Fruit fly (Drosophila melanogaster): ENCODE results near the gene GIIIspla2.
A peak's percentile ranks its signal among the peaks of the same experiment; 100 is the strongest.

Gene GIIIspla2

dm6 chrX:8159754-8160153 lies 2.3 kb downstream of the GIIIspla2 start, which contains the start of gene CG15337:
Gene CG15337, plus strand, starts transcription at chrX:8160054.
- TF ChIP-seq CG7045 (GFP tag; optimal IDR thresholded peaks at IDR 0.05) = no peak
- TF ChIP-seq CG11617 (GFP tag; optimal IDR thresholded peaks at IDR 0.05) = no peak
- TF ChIP-seq Crg-1 (GFP tag; optimal IDR thresholded peaks at IDR 0.05) = no peak
- no peak for TF ChIP-seq ovo (GFP tag; optimal IDR thresholded peaks at IDR 0.05)
- TF ChIP-seq Hr96 (GFP tag; optimal IDR thresholded peaks at IDR 0.05) = no peak
- TF ChIP-seq Clk (GFP tag; optimal IDR thresholded peaks at IDR 0.05) = no peak
- TF ChIP-seq CG33017 (tag; optimal IDR thresholded peaks at IDR 0.05) = no peak
- TF ChIP-seq CG7101 (tag; optimal IDR thresholded peaks at IDR 0.05) = no peak
- TF ChIP-seq kay (GFP tag; ENCODE audit: borderline replicate concordance) = no peak
- no peak for TF ChIP-seq cnc (optimal IDR thresholded peaks at IDR 0.05)
- no peak for TF ChIP-seq tj (GFP tag; optimal IDR thresholded peaks at IDR 0.05)
- TF ChIP-seq CG1620 (GFP tag; optimal IDR thresholded peaks at IDR 0.05) = no peak
- TF ChIP-seq bab1 (GFP tag; optimal IDR thresholded peaks at IDR 0.05) = no peak
- no peak for TF ChIP-seq toe (GFP tag; optimal IDR thresholded peaks at IDR 0.05)
- no peak for TF ChIP-seq cic (GFP tag; optimal IDR thresholded peaks at IDR 0.05)

- TF ChIP-seq tj (GFP tag; optimal IDR thresholded peaks at IDR 0.05) (no peak), Hr96 (GFP tag; optimal IDR thresholded peaks at IDR 0.05) (no peak), bab1 (GFP tag; optimal IDR thresholded peaks at IDR 0.05) (no peak), cic (GFP tag; optimal IDR thresholded peaks at IDR 0.05) (no peak), cnc (optimal IDR thresholded peaks at IDR 0.05) (no peak), CG11617 (GFP tag; optimal IDR thresholded peaks at IDR 0.05) (no peak), Mnt (GFP tag; optimal IDR thresholded peaks at IDR 0.05) (no peak), toe (GFP tag; optimal IDR thresholded peaks at IDR 0.05) (no peak), CG5204 (GFP tag; optimal IDR thresholded peaks at IDR 0.05) (no peak), CG7101 (tag; optimal IDR thresholded peaks at IDR 0.05) (no peak), pad (GFP tag; optimal IDR thresholded peaks at IDR 0.05) (no peak), CG33017 (tag; optimal IDR thresholded peaks at IDR 0.05) (no peak)
These were observed 5.3 kb downstream of the GIIIspla2 start, which contains the start of gene CG10761 for dm6 chrX:8162692-8163091. Gene CG10761, minus strand, starts transcription at chrX:8162792.

- TF ChIP-seq Mnt (GFP tag; optimal IDR thresholded peaks at IDR 0.05) = no peak
- TF ChIP-seq CG7101 (tag; optimal IDR thresholded peaks at IDR 0.05) = no peak
- no peak for TF ChIP-seq Crg-1 (GFP tag; optimal IDR thresholded peaks at IDR 0.05)
- TF ChIP-seq ovo (GFP tag; optimal IDR thresholded peaks at IDR 0.05) = no peak
- TF ChIP-seq CG11617 (GFP tag; optimal IDR thresholded peaks at IDR 0.05) = no peak
- TF ChIP-seq cic (GFP tag; optimal IDR thresholded peaks at IDR 0.05) = no peak
- no peak for TF ChIP-seq kay (GFP tag; ENCODE audit: borderline replicate concordance)
- no peak for TF ChIP-seq CG33017 (tag; optimal IDR thresholded peaks at IDR 0.05)
These were observed 6.0 kb downstream of the GIIIspla2 start for dm6 chrX:8163452-8163851.

- TF ChIP-seq CG1620 (GFP tag; optimal IDR thresholded peaks at IDR 0.05) (no peak), pad (GFP tag; optimal IDR thresholded peaks at IDR 0.05) (no peak), Crg-1 (GFP tag; optimal IDR thresholded peaks at IDR 0.05) (no peak), Clk (GFP tag; optimal IDR thresholded peaks at IDR 0.05) (no peak), CG7045 (GFP tag; optimal IDR thresholded peaks at IDR 0.05) (no peak), CG5204 (GFP tag; optimal IDR thresholded peaks at IDR 0.05) (no peak), Hr96 (GFP tag; optimal IDR thresholded peaks at IDR 0.05) (no peak), CG33017 (tag; optimal IDR thresholded peaks at IDR 0.05) (no peak)
These were observed 8.2 kb downstream of the GIIIspla2 start, which contains the start of gene Or7a for dm6 chrX:8165608-8166007. Gene Or7a, minus strand, starts transcription at chrX:8165708.

- TF ChIP-seq cnc (optimal IDR thresholded peaks at IDR 0.05) (no peak), ovo (GFP tag; optimal IDR thresholded peaks at IDR 0.05) (no peak)
These were observed 12.7 kb downstream of the GIIIspla2 start, which contains the start of gene CG2278 for dm6 chrX:8170166-8170565. Gene CG2278, minus strand, starts transcription at chrX:8170266.

dm6 chrX:8176291-8177029 lies 19.0 kb downstream of the GIIIspla2 start:
- no peak for TF ChIP-seq kay (GFP tag; ENCODE audit: borderline replicate concordance)
- TF ChIP-seq bab1 (GFP tag; optimal IDR thresholded peaks at IDR 0.05) = no peak
- no peak for TF ChIP-seq Clk (GFP tag; optimal IDR thresholded peaks at IDR 0.05)
- no peak for TF ChIP-seq ovo (GFP tag; optimal IDR thresholded peaks at IDR 0.05)
- no peak for TF ChIP-seq CG12768 (GFP tag; optimal IDR thresholded peaks at IDR 0.05)
- TF ChIP-seq pad (GFP tag; optimal IDR thresholded peaks at IDR 0.05) = no peak
- no peak for TF ChIP-seq CG7045 (GFP tag; optimal IDR thresholded peaks at IDR 0.05)
- peak; percentile 19 for TF ChIP-seq CG11617 (GFP tag; optimal IDR thresholded peaks at IDR 0.05)
- TF ChIP-seq cnc (optimal IDR thresholded peaks at IDR 0.05) = no peak
- TF ChIP-seq cic (GFP tag; optimal IDR thresholded peaks at IDR 0.05) = no peak
- TF ChIP-seq tj (GFP tag; optimal IDR thresholded peaks at IDR 0.05) = peak; percentile 29
- TF ChIP-seq CG7101 (tag; optimal IDR thresholded peaks at IDR 0.05) = no peak
- no peak for TF ChIP-seq CG1620 (GFP tag; optimal IDR thresholded peaks at IDR 0.05)
- no peak for TF ChIP-seq Hr96 (GFP tag; optimal IDR thresholded peaks at IDR 0.05)
- peak; percentile 51 for TF ChIP-seq Mnt (GFP tag; optimal IDR thresholded peaks at IDR 0.05)
- TF ChIP-seq Crg-1 (GFP tag; optimal IDR thresholded peaks at IDR 0.05) = no peak
- TF ChIP-seq CG5204 (GFP tag; optimal IDR thresholded peaks at IDR 0.05) = no peak
- TF ChIP-seq toe (GFP tag; optimal IDR thresholded peaks at IDR 0.05) = no peak
- TF ChIP-seq CG14711 (tag; optimal IDR thresholded peaks at IDR 0.05) = peak; percentile 80
- TF ChIP-seq CG33017 (tag; optimal IDR thresholded peaks at IDR 0.05) = no peak

dm6 chrX:8177030-8177349 lies 19.6 kb downstream of the GIIIspla2 start, which contains the start of gene slpr:
Gene slpr, minus strand, starts transcription at chrX:8177185.
- no peak for TF ChIP-seq Clk (GFP tag; optimal IDR thresholded peaks at IDR 0.05)
- TF ChIP-seq toe (GFP tag; optimal IDR thresholded peaks at IDR 0.05) = no peak
- no peak for TF ChIP-seq pad (GFP tag; optimal IDR thresholded peaks at IDR 0.05)
- TF ChIP-seq kay (GFP tag; ENCODE audit: borderline replicate concordance) = no peak
- TF ChIP-seq CG14711 (tag; optimal IDR thresholded peaks at IDR 0.05) = peak; percentile 38
- TF ChIP-seq Crg-1 (GFP tag; optimal IDR thresholded peaks at IDR 0.05) = no peak
- TF ChIP-seq CG1620 (GFP tag; optimal IDR thresholded peaks at IDR 0.05) = no peak
